Worm (Caenorhabditis elegans) whole organism, L4/young adult: ENCODE measurements around the gene F53H8.3.

Source experiments
- W03F9.2 ChIP-seq: fragments of 150-350 bp; optimal IDR thresholded peaks from 2 replicates; lab custom pipeline; 2014; ENCODE audit warnings: missing biosample characterization, missing genetic modification characterization
- dao-5 ChIP-seq: sonication (generic microtip); optimal IDR thresholded peaks from 2 replicates; lab custom pipeline; 2016; ENCODE audit warnings: missing genotype, missing genetic modification characterization, moderate library complexity, missing compliant biosample characterization
- him-1 ChIP-seq: sonication (generic microtip); optimal IDR thresholded peaks from 2 replicates; lab custom pipeline; 2016; ENCODE audit warnings: missing genotype, missing genetic modification reagents, missing genetic modification characterization, missing compliant biosample characterization

ce11 chrX:980252-981009 is 42.1 kb downstream of the F53H8.3 start, which contains the start of gene C44C1.1:
- TF ChIP-seq him-1 (tag; lab: Kevin White, UChicago) (no peak), dao-5 (tag; lab: Kevin White, UChicago) (no peak), W03F9.2 (no peak)
